Fruit fly (Drosophila melanogaster) whole organism, pupa: Measurements from ENCODE around the gene CG43851.

Experiments
- CG13204 ChIP-seq: fragments of 200-800 bp; sonication (Bioruptor generic); optimal IDR thresholded peaks from 2 replicates; lab custom pipeline; 2018; ENCODE audit warnings: missing biosample characterization, mild to moderate bottlenecking, missing genetic modification characterization, moderate library complexity
- CG15710 ChIP-seq: fragments of 200-800 bp; sonication (Bioruptor generic); optimal IDR thresholded peaks from 2 replicates; lab custom pipeline; 2018; ENCODE audit warnings: missing biosample characterization, mild to moderate bottlenecking, missing genetic modification characterization, moderate library complexity
- CG32121 ChIP-seq: fragments of 200-800 bp; sonication (Bioruptor generic); IDR thresholded peaks from 2 replicates; pipeline ENCODE4 v1.3.6; 2022; ENCODE audit warnings: missing biosample characterization, missing genetic modification characterization
- CG34367 ChIP-seq: fragments of 200-800 bp; sonication (Bioruptor generic); optimal IDR thresholded peaks from 2 replicates; lab custom pipeline; 2018; ENCODE audit warnings: missing biosample characterization, mild to moderate bottlenecking, missing genetic modification characterization
- CG4496 ChIP-seq: fragments of 200-800 bp; sonication (Bioruptor generic); IDR thresholded peaks from 3 replicates; pipeline ENCODE4 v1.3.6; 2022; ENCODE audit warnings: missing biosample characterization, missing genetic modification characterization
- CG8301 ChIP-seq: fragments of 200-800 bp; sonication (Bioruptor generic); optimal IDR thresholded peaks from 2 replicates; lab custom pipeline; 2018; ENCODE audit warnings: missing biosample characterization, mild to moderate bottlenecking, missing genetic modification characterization
- CG9948 ChIP-seq: fragments of 200-800 bp; sonication (Bioruptor generic); optimal IDR thresholded peaks from 2 replicates; lab custom pipeline; 2018; ENCODE audit warnings: missing biosample characterization, mild to moderate bottlenecking, missing genetic modification characterization, moderate library complexity
- D1 ChIP-seq: fragments of 200-800 bp; sonication (Bioruptor generic); optimal IDR thresholded peaks from 2 replicates; lab custom pipeline; 2018; ENCODE audit warnings: missing biosample characterization, mild to moderate bottlenecking, missing genetic modification characterization, moderate library complexity
- Pif1A ChIP-seq: fragments of 200-800 bp; sonication (Bioruptor generic); optimal IDR thresholded peaks from 3 replicates; lab custom pipeline; 2016; ENCODE audit warnings: missing biosample characterization, missing genetic modification characterization
- gl ChIP-seq: fragments of 200-800 bp; sonication (Bioruptor generic); optimal IDR thresholded peaks from 2 replicates; lab custom pipeline; 2018; ENCODE audit warnings: missing biosample characterization, mild to moderate bottlenecking, missing genetic modification characterization

DNA sequence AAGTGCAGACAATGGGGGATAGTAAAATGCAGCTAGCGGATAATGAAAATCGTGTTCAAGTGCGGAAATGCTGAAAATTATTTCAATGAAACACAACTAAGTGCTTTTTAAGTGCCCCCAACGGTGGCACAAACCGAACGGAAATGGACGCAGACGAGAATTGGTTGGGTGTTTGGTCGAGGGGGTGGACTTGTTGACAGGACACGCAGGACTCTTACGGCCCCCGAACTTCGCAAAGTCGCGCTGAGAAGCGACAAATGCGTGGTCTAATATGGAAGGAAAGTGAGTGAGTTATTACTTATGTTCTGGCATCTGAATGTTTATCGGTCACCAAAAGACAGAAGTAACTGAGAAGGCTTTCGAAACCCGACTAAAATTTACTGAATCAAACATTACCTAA lies 5.1 kb downstream of the CG43851 start, which contains the start of gene Prosbeta4R1:
- no peak for TF ChIP-seq CG15710
- TF ChIP-seq CG4496 (GFP tag; lab: Robert Waterston, UW): no peak
- TF ChIP-seq CG13204 (GFP tag; lab: Kevin White, UChicago): no peak
- TF ChIP-seq CG32121 (GFP tag; lab: Robert Waterston, UW): no peak
- no peak for TF ChIP-seq Pif1A
- no peak for TF ChIP-seq D1 (tag; lab: Kevin White, UChicago)
- TF ChIP-seq gl (tag; lab: Kevin White, UChicago): no peak
- TF ChIP-seq CG8301 (tag; lab: Kevin White, UChicago): no peak
- TF ChIP-seq CG9948 (tag; lab: Kevin White, UChicago): no peak
- TF ChIP-seq CG34367 (tag; lab: Kevin White, UChicago): no peak
